Fruit fly (Drosophila melanogaster) Kc167 (cell line): ENCODE results near the gene Polr1B.
"Not testable (repeated sequence)": the region's sequence is repeated elsewhere in the genome, so short reads cannot be mapped to it uniquely, and the experiment has no call there.

Experiments
- Myc ChIP-seq: fragments of >200 bp; optimal IDR thresholded peaks from 2 replicates; lab custom pipeline; 2017; ENCODE audit warnings: missing external identifiers
- Sin3A ChIP-seq: fragments of >200 bp; optimal IDR thresholded peaks from 2 replicates; lab custom pipeline; 2018; ENCODE audit warnings: missing external identifiers
- h ChIP-seq: fragments of >200 bp; optimal IDR thresholded peaks from 3 replicates; lab custom pipeline; 2018; ENCODE audit warnings: missing external identifiers
- insv ChIP-seq: fragments of >200 bp; optimal IDR thresholded peaks from 3 replicates; lab custom pipeline; 2018; ENCODE audit warnings: missing external identifiers
- psq ChIP-seq: fragments of >200 bp; optimal IDR thresholded peaks from 2 replicates; lab custom pipeline; 2017; ENCODE audit warnings: missing external identifiers
- ttk ChIP-seq: sonication (Bioruptor generic); optimal IDR thresholded peaks from 2 replicates; lab custom pipeline; 2017; ENCODE audit warnings: missing external identifiers

Gene Polr1B

dm6 chr2L:440638-441454 lies 36.8 kb downstream of the Polr1B start:
- TF ChIP-seq insv (no peak), Sin3A (lab: Kevin White, UChicago) (no peak), ttk (lab: Kevin White, UChicago) (no peak)

DNA sequence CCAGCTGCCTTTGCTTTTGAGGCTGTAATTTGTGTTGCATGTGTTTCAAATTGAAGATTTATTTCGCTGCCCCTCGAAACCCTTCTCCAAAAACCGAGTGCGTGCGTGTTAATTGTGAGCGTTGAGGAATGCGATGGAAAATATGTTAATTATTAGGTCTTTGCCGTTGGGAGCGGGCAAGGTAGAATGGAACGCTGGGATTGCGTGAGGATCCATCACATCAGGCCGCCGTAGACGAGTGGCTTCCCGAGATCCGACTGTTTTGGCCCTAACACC lies 37.3 kb downstream of the Polr1B start:
- no peak for TF ChIP-seq Myc (lab: Kevin White, UChicago)
- no peak for TF ChIP-seq insv
- no peak for TF ChIP-seq h
- no peak for TF ChIP-seq Sin3A (lab: Kevin White, UChicago)
- no peak for TF ChIP-seq ttk (lab: Kevin White, UChicago)
- no peak for TF ChIP-seq psq (lab: Kevin White, UChicago)

- TF ChIP-seq Myc (lab: Kevin White, UChicago) (no peak), h (no peak), ttk (lab: Kevin White, UChicago) (no peak), psq (lab: Kevin White, UChicago) (no peak), insv (no peak), Sin3A (lab: Kevin White, UChicago) (no peak)
Observed at dm6 chr2L:441927-442691, 38.0 kb downstream of the Polr1B start.

- no peak for TF ChIP-seq Myc (lab: Kevin White, UChicago)
- TF ChIP-seq Sin3A (lab: Kevin White, UChicago) = no peak
- TF ChIP-seq h = no peak
Observed at dm6 chr2L:447124-447523, 43.0 kb downstream of the Polr1B start.

- TF ChIP-seq psq (lab: Kevin White, UChicago) (no peak), h (no peak), Myc (lab: Kevin White, UChicago) (no peak), Sin3A (lab: Kevin White, UChicago) (no peak), ttk (lab: Kevin White, UChicago) (no peak), insv (no peak)
Observed at dm6 chr2L:451705-452472, 47.8 kb downstream of the Polr1B start.

dm6 chr2L:452872-453271 lies 48.8 kb downstream of the Polr1B start, which contains the start of the genes crq and shv:
crq (minus strand) TSS chr2L:453024.
shv (plus strand) TSS chr2L:453108.
- no peak for TF ChIP-seq h
- TF ChIP-seq ttk (lab: Kevin White, UChicago) = no peak
- TF ChIP-seq Myc (lab: Kevin White, UChicago) = no peak
- TF ChIP-seq psq (lab: Kevin White, UChicago) = no peak
- no peak for TF ChIP-seq insv
- TF ChIP-seq Sin3A (lab: Kevin White, UChicago) = no peak

DNA sequence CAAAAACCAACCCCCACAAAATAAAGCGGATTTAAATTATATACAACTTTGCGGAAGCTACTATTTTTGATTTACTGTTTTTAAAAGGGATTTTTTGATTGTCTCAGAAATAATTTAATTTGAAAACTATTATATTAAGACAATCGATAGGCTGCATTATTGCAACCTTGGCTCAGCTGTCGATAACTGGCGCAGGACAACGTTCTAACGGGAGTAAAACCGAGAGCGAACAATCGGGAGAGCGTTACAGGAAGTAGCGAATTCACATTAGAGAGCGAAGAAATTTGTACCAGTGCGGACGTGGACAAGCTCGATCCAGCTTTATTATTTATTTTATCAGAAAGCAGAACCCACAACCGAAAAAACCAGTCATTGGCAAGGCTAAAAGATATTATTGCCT lies 51.2 kb downstream of the Polr1B start, which contains the start of gene CG4133:
TSS of gene CG4133 (plus strand) at position 258 of the 400 bp plus-strand sequence.
- TF ChIP-seq Sin3A, Myc, ttk (lab: Kevin White, UChicago): not testable (repeated sequence)

- TF ChIP-seq Myc (lab: Kevin White, UChicago) (no peak), insv (no peak), h (no peak), ttk (lab: Kevin White, UChicago) (no peak), Sin3A (lab: Kevin White, UChicago) (no peak), psq (lab: Kevin White, UChicago) (no peak)
Observed at dm6 chr2L:455738-456137, 51.7 kb downstream of the Polr1B start.
